Worm (Caenorhabditis elegans): ENCODE results near the gene B0244.9.
A peak's percentile ranks its signal among the peaks of the same experiment; 100 is the strongest.

The B0244.9 gene

DNA sequence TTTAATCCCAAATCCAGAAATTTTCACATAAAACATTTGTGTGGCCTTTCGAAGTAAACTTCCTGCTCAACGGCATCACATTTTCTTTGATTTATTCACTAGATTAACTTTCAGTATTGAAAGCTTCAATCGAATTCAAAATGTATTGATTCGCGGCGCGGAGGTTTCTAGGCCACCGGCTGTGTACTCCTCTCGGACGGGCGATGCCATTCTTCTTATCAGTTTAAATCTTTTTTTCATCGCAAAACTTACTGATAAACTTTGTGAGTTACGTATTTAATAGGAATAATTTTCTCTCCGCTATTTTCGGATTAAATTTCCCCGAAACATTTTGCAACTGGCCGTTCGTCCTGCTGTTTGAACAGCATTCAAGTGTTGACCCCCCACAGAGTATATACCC lies 8.9 kb downstream of the B0244.9 start (continued):
- TF ChIP-seq ekl-4 (GFP tag; IDR thresholded peaks at IDR 0.05) (peak; percentile 37; the same call in 1 of the 2 replicates), B0261.1 (tag; optimal IDR thresholded peaks at IDR 0.05) (no peak), D2030.7 (GFP tag; IDR thresholded peaks at IDR 0.05) (no peak), ztf-28 (GFP tag; IDR thresholded peaks at IDR 0.05) (no peak), ets-4 (GFP tag; optimal IDR thresholded peaks at IDR 0.05) (no peak), pbrm-1 (GFP tag; IDR thresholded peaks at IDR 0.05) (no peak), Y56A3A.18 (GFP tag; IDR thresholded peaks at IDR 0.05) (no peak), xnd-1 (tag; optimal IDR thresholded peaks at IDR 0.05) (no peak), madf-10 (tag; optimal IDR thresholded peaks at IDR 0.05) (peak; percentile 27), athp-1 (tag; optimal IDR thresholded peaks at IDR 0.05) (peak; percentile 12), hsf-1 (GFP tag; IDR thresholded peaks at IDR 0.05) (no peak), nhr-80 (tag; optimal IDR thresholded peaks at IDR 0.05) (peak; percentile 48), Y95B8A.8 (GFP tag; IDR thresholded peaks at IDR 0.05) (no peak), ceh-58 (GFP tag; IDR thresholded peaks at IDR 0.05) (no peak), B0336.3 (GFP tag; IDR thresholded peaks at IDR 0.05) (no peak), nfya-1 (tag; optimal IDR thresholded peaks at IDR 0.05; ENCODE audit: borderline replicate concordance, insufficient read depth) (no peak), nfya-2 (GFP tag; IDR thresholded peaks at IDR 0.05) (no peak), snpc-4 (GFP tag; optimal IDR thresholded peaks at IDR 0.05) (no peak), snpc-4 (tag; optimal IDR thresholded peaks at IDR 0.05) (peak in 3 of 4 experiments; percentile 40 to 42 (median 42)), tbx-9 (tag; optimal IDR thresholded peaks at IDR 0.05; ENCODE audit: borderline replicate concordance) (no peak), mes-4 (tag; optimal IDR thresholded peaks at IDR 0.05) (no peak), snpc-1.1 (tag; optimal IDR thresholded peaks at IDR 0.05; ENCODE audit: insufficient read depth) (no peak), madf-3 (GFP tag; IDR thresholded peaks at IDR 0.05) (0 out of 2 replicates have a peak, but pooled peaks have one; percentile 43), hmg-20 (GFP tag; IDR thresholded peaks at IDR 0.05) (no peak), T26A5.8 (tag; optimal IDR thresholded peaks at IDR 0.05) (no peak), K11D2.4 (GFP tag; IDR thresholded peaks at IDR 0.05) (no peak), snpc-1.3 (tag; optimal IDR thresholded peaks at IDR 0.05; ENCODE audit: insufficient read depth) (no peak), him-1 (tag; optimal IDR thresholded peaks at IDR 0.05) (no peak), F49E8.2 (tag; optimal IDR thresholded peaks at IDR 0.05; ENCODE audit: insufficient read depth) (no peak), lsy-27 (tag; optimal IDR thresholded peaks at IDR 0.05; ENCODE audit: borderline replicate concordance, insufficient read depth) (no peak), fkh-3 (tag; optimal IDR thresholded peaks at IDR 0.05) (no peak), ztf-3 (GFP tag; optimal IDR thresholded peaks at IDR 0.05) (no peak), somi-1 (GFP tag; optimal IDR thresholded peaks at IDR 0.05) (peak; percentile 4), hlh-26 (GFP tag; conservative IDR thresholded peaks at IDR 0.05) (no peak), lir-1 (GFP tag; conservative IDR thresholded peaks at IDR 0.05) (0 out of 2 replicates have a peak, but pooled peaks have one; percentile 29), F39B2.1 (GFP tag; IDR thresholded peaks at IDR 0.05) (no peak), egrh-3 (GFP tag; IDR thresholded peaks at IDR 0.05) (no peak), cebp-1 (GFP tag; IDR thresholded peaks at IDR 0.05) (no peak), cebp-1 (tag; optimal IDR thresholded peaks at IDR 0.05) (peak; percentile 51), atf-7 (tag; optimal IDR thresholded peaks at IDR 0.05) (no peak), lsl-1 (GFP tag; optimal IDR thresholded peaks at IDR 0.05) (no peak), sea-2 (GFP tag; IDR thresholded peaks at IDR 0.05) (no peak), zfh-2 (GFP tag; conservative IDR thresholded peaks at IDR 0.05) (no peak), F23B12.7 (tag; optimal IDR thresholded peaks at IDR 0.05; ENCODE audit: insufficient read depth) (no peak), madf-8 (GFP tag; conservative IDR thresholded peaks at IDR 0.05) (no peak), let-526 (GFP tag; IDR thresholded peaks at IDR 0.05) (no peak), C06A6.2 (GFP tag; conservative IDR thresholded peaks at IDR 0.05) (no peak), ama-1 (optimal IDR thresholded peaks at IDR 0.05) (no peak), ama-1 (GFP tag; optimal IDR thresholded peaks at IDR 0.05) (no peak)
